Worm (Caenorhabditis elegans) whole organism, young adult: ENCODE results near the gene K09C6.2.

Source experiments
- F23B12.7 ChIP-seq: sonication (generic microtip); optimal IDR thresholded peaks from 2 replicates; lab custom pipeline; 2017; ENCODE audit warnings: missing genetic modification characterization, mild to moderate bottlenecking, missing compliant biosample characterization, antibody characterized with exemption, moderate library complexity; ENCODE audit not compliant: insufficient read depth
- F49E8.2 ChIP-seq: sonication (generic microtip); optimal IDR thresholded peaks from 3 replicates; lab custom pipeline; 2017; ENCODE audit warnings: missing genetic modification characterization, mild to moderate bottlenecking, missing compliant biosample characterization, antibody characterized with exemption, moderate library complexity; ENCODE audit not compliant: insufficient read depth
- K12H6.12 ChIP-seq: fragments of 200-800 bp; sonication (Bioruptor generic); optimal IDR thresholded peaks from 2 replicates; lab custom pipeline; 2018; ENCODE audit warnings: mild to moderate bottlenecking, missing genetic modification characterization, missing compliant biosample characterization
- ZK185.1 ChIP-seq: sonication (generic microtip); optimal IDR thresholded peaks from 2 replicates; lab custom pipeline; 2016; ENCODE audit warnings: mild to moderate bottlenecking, missing genetic modification characterization, missing compliant biosample characterization; ENCODE audit not compliant: poor library complexity, severe bottlenecking
- akir-1 ChIP-seq: fragments of 200-800 bp; sonication (Bioruptor generic); optimal IDR thresholded peaks from 2 replicates; lab custom pipeline; 2018; ENCODE audit warnings: mild to moderate bottlenecking, missing genetic modification characterization, moderate library complexity, missing compliant biosample characterization
- ama-1 ChIP-seq, 3 experiments: fragments of 150-350 bp in 1 of 3; sonication (generic microtip) in 2 of 3; optimal IDR thresholded peaks; 2 replicates each; lab custom pipeline; 2014 to 2018; ENCODE audit warnings: missing biosample characterization in 2 of 3, missing genetic modification characterization in 2 of 3, missing genetic modification reagents in 2 of 3
- attf-5 ChIP-seq: fragments of 200-800 bp; sonication (Bioruptor generic); optimal IDR thresholded peaks from 2 replicates; lab custom pipeline; 2018; ENCODE audit warnings: mild to moderate bottlenecking, missing genetic modification characterization, missing compliant biosample characterization
- bed-2 ChIP-seq: fragments of 200-800 bp; sonication (Bioruptor generic); IDR thresholded peaks from 2 replicates; pipeline ENCODE4 v1.3.6; 2022; ENCODE audit warnings: missing genetic modification reagents, missing genetic modification characterization, missing compliant biosample characterization
- cebp-1 ChIP-seq, 2 experiments: fragments of 200-800 bp in 1 of 2; sonication (Bioruptor generic) in 1 of 2; sonication (generic microtip) in 1 of 2; IDR thresholded peaks in 1 of 2; optimal IDR thresholded peaks in 1 of 2; 2 replicates each; pipeline versions ENCODE4 v1.3.6 to Lab custom; 2017 to 2022; ENCODE audit warnings: missing compliant biosample characterization in 2 of 2, missing genetic modification characterization in 2 of 2, mild to moderate bottlenecking in 1 of 2, missing genetic modification reagents in 1 of 2, moderate library complexity in 1 of 2
- ceh-100 ChIP-seq: fragments of 200-800 bp; sonication (Bioruptor generic); IDR thresholded peaks from 2 replicates; pipeline ENCODE4 v1.3.6; 2022; ENCODE audit warnings: missing genetic modification reagents, missing genetic modification characterization, missing compliant biosample characterization
- ceh-40 ChIP-seq: fragments of 200-800 bp; sonication (Bioruptor generic); IDR thresholded peaks from 2 replicates; pipeline ENCODE4 v1.3.6; 2022; ENCODE audit warnings: missing genetic modification characterization, missing compliant biosample characterization
- ceh-91 ChIP-seq: fragments of 200-800 bp; sonication (Bioruptor generic); IDR thresholded peaks from 2 replicates; pipeline ENCODE4 v1.3.6; 2022; ENCODE audit warnings: missing genetic modification reagents, missing genetic modification characterization, missing compliant biosample characterization
- chd-7 ChIP-seq: sonication (generic microtip); optimal IDR thresholded peaks from 2 replicates; lab custom pipeline; 2016; ENCODE audit warnings: mild to moderate bottlenecking, missing genetic modification characterization, moderate library complexity, missing compliant biosample characterization
- die-1 ChIP-seq: sonication (generic microtip); optimal IDR thresholded peaks from 2 replicates; lab custom pipeline; 2016; ENCODE audit warnings: missing genotype, mild to moderate bottlenecking, missing genetic modification characterization, missing compliant biosample characterization
- dpff-1 ChIP-seq: sonication (generic microtip); optimal IDR thresholded peaks from 2 replicates; lab custom pipeline; 2017; ENCODE audit warnings: mild to moderate bottlenecking, missing genetic modification characterization, missing compliant biosample characterization
- efl-1 ChIP-seq: fragments of 150-350 bp; optimal IDR thresholded peaks from 2 replicates; lab custom pipeline; 2014; ENCODE audit warnings: missing biosample characterization, missing genetic modification reagents, missing genetic modification characterization
- hlh-12 ChIP-seq: sonication (generic microtip); optimal IDR thresholded peaks from 2 replicates; lab custom pipeline; 2016; ENCODE audit warnings: missing genetic modification characterization, missing compliant biosample characterization
- let-526 ChIP-seq: fragments of 200-800 bp; sonication (Bioruptor generic); IDR thresholded peaks from 2 replicates; pipeline ENCODE4 v1.3.6; 2022; ENCODE audit warnings: missing genetic modification reagents, missing genetic modification characterization, missing compliant biosample characterization
- madf-10 ChIP-seq: sonication (generic microtip); optimal IDR thresholded peaks from 2 replicates; lab custom pipeline; 2016; ENCODE audit warnings: mild to moderate bottlenecking, missing genetic modification characterization, missing compliant biosample characterization
- madf-6 ChIP-seq: fragments of 200-800 bp; sonication (Bioruptor generic); IDR thresholded peaks from 2 replicates; pipeline ENCODE4 v1.3.6; 2022; ENCODE audit warnings: missing genetic modification reagents, missing genetic modification characterization, missing compliant biosample characterization
- mel-28 ChIP-seq: sonication (generic microtip); optimal IDR thresholded peaks from 2 replicates; lab custom pipeline; 2016; ENCODE audit warnings: borderline replicate concordance, mild to moderate bottlenecking, missing genetic modification characterization, missing compliant biosample characterization
- mes-4 ChIP-seq: sonication (generic microtip); optimal IDR thresholded peaks from 2 replicates; lab custom pipeline; 2016; ENCODE audit warnings: missing genotype, missing genetic modification characterization, missing compliant biosample characterization
- nfya-2 ChIP-seq: fragments of 200-800 bp; sonication (Bioruptor generic); IDR thresholded peaks from 2 replicates; pipeline ENCODE4 v1.3.6; 2022; ENCODE audit warnings: missing genetic modification reagents, missing genetic modification characterization, missing compliant biosample characterization
- nfyb-1 ChIP-seq: fragments of 200-800 bp; sonication (Bioruptor generic); IDR thresholded peaks from 2 replicates; pipeline ENCODE4 v1.3.6; 2022; ENCODE audit warnings: missing genetic modification reagents, missing genetic modification characterization, missing compliant biosample characterization
- nhr-120 ChIP-seq: fragments of 200-800 bp; sonication (Bioruptor generic); IDR thresholded peaks from 2 replicates; pipeline ENCODE4 v1.3.6; 2022; ENCODE audit warnings: missing genetic modification characterization, missing compliant biosample characterization
- nhr-90 ChIP-seq: sonication (generic microtip); optimal IDR thresholded peaks from 2 replicates; lab custom pipeline; 2016; ENCODE audit warnings: missing genotype, mild to moderate bottlenecking, missing genetic modification characterization, missing compliant biosample characterization
- sdz-38 ChIP-seq: sonication (generic microtip); optimal IDR thresholded peaks from 2 replicates; lab custom pipeline; 2016; ENCODE audit warnings: missing genotype, missing genetic modification characterization, missing compliant biosample characterization
- snpc-1.1 ChIP-seq: sonication (generic microtip); optimal IDR thresholded peaks from 2 replicates; lab custom pipeline; 2017; ENCODE audit warnings: missing genetic modification characterization, mild to moderate bottlenecking, missing compliant biosample characterization, antibody characterized with exemption, moderate library complexity, missing genotype, missing genetic modification reagents; ENCODE audit not compliant: insufficient read depth
- snpc-1.3 ChIP-seq: sonication (generic microtip); optimal IDR thresholded peaks from 2 replicates; lab custom pipeline; 2017; ENCODE audit warnings: missing genetic modification characterization, mild to moderate bottlenecking, missing compliant biosample characterization, antibody characterized with exemption, moderate library complexity, missing genotype, missing genetic modification reagents; ENCODE audit not compliant: insufficient read depth
- somi-1 ChIP-seq: fragments of 200-800 bp; sonication (Bioruptor generic); optimal IDR thresholded peaks from 2 replicates; lab custom pipeline; 2018; ENCODE audit warnings: mild to moderate bottlenecking, missing genetic modification characterization, missing compliant biosample characterization
- tbx-9 ChIP-seq: sonication (generic microtip); optimal IDR thresholded peaks from 2 replicates; lab custom pipeline; 2016; ENCODE audit warnings: borderline replicate concordance, missing genetic modification characterization, inconsistent platforms, missing compliant biosample characterization
- tlf-1 ChIP-seq: fragments of 200-800 bp; sonication (Bioruptor generic); optimal IDR thresholded peaks from 2 replicates; lab custom pipeline; 2018; ENCODE audit warnings: mild to moderate bottlenecking, missing genetic modification characterization, missing compliant biosample characterization
- unc-130 ChIP-seq: sonication (generic microtip); optimal IDR thresholded peaks from 2 replicates; lab custom pipeline; 2016; ENCODE audit warnings: missing genetic modification reagents, missing genetic modification characterization, missing compliant biosample characterization
- unc-62 ChIP-seq: fragments of 150-350 bp; optimal IDR thresholded peaks from 2 replicates; lab custom pipeline; 2014; ENCODE audit warnings: missing biosample characterization, missing genetic modification reagents, missing genetic modification characterization

Gene K09C6.2

ce11 chrV:875945-876344 lies 19.3 kb downstream of the K09C6.2 start, which contains the start of gene T02B11.9:
Gene T02B11.9, plus strand, starts transcription at chrV:876245.
- TF ChIP-seq ceh-100 (GFP tag; lab: Robert Waterston, UW) = no peak
- TF ChIP-seq ama-1 (optimal IDR thresholded peaks at IDR 0.05; lab: Kevin White, UChicago) = no peak
- TF ChIP-seq ama-1 (GFP tag; optimal IDR thresholded peaks at IDR 0.05; lab: Kevin White, UChicago) = no peak
- TF ChIP-seq madf-6 (GFP tag; lab: Robert Waterston, UW) = no peak
- TF ChIP-seq attf-5 (GFP tag; lab: Kevin White, UChicago) = no peak
- TF ChIP-seq nfyb-1 (GFP tag; lab: Robert Waterston, UW) = no peak
- no peak for TF ChIP-seq sdz-38 (tag; lab: Kevin White, UChicago)
- no peak for TF ChIP-seq dpff-1 (tag; lab: Kevin White, UChicago)
- no peak for TF ChIP-seq mes-4
- no peak for TF ChIP-seq K12H6.12 (tag; lab: Kevin White, UChicago)
- no peak for TF ChIP-seq tlf-1 (GFP tag; lab: Kevin White, UChicago)
- TF ChIP-seq ZK185.1 (tag; lab: Kevin White, UChicago) = no peak
- TF ChIP-seq nhr-120 (GFP tag; lab: Robert Waterston, UW) = no peak
- no peak for TF ChIP-seq madf-10 (tag; lab: Kevin White, UChicago)
- TF ChIP-seq nfya-2 (GFP tag; lab: Robert Waterston, UW) = no peak

- no peak for TF ChIP-seq chd-7
Measured at ce11 chrV:878567-878966, 21.9 kb downstream of the K09C6.2 start, which contains the start of gene T02B11.8. Gene T02B11.8, minus strand, starts transcription at chrV:878667.

ce11 chrV:879171-879570 lies 22.5 kb downstream of the K09C6.2 start, which contains the start of gene srg-53:
Gene srg-53, plus strand, starts transcription at chrV:879471.
- no peak for TF ChIP-seq tbx-9
- TF ChIP-seq cebp-1 (GFP tag; IDR thresholded peaks at IDR 0.05; lab: Robert Waterston, UW) = no peak
- no peak for TF ChIP-seq cebp-1 (tag; optimal IDR thresholded peaks at IDR 0.05; lab: Kevin White, UChicago)
- no peak for TF ChIP-seq K12H6.12 (tag; lab: Kevin White, UChicago)
- TF ChIP-seq snpc-1.1 = no peak
- TF ChIP-seq mel-28 (tag; lab: Kevin White, UChicago) = no peak
- no peak for TF ChIP-seq efl-1 (GFP tag; lab: Kevin White, UChicago)
- no peak for TF ChIP-seq nfyb-1 (GFP tag; lab: Robert Waterston, UW)

ce11 chrV:884324-884723 lies 27.7 kb downstream of the K09C6.2 start, which contains the start of gene srj-38:
Gene srj-38, minus strand, starts transcription at chrV:884424.
- no peak for TF ChIP-seq mel-28 (tag; lab: Kevin White, UChicago)
- TF ChIP-seq bed-2 (GFP tag; lab: Robert Waterston, UW) = no peak
- TF ChIP-seq ceh-91 (GFP tag; lab: Robert Waterston, UW) = no peak
- no peak for TF ChIP-seq unc-130 (GFP tag; lab: Kevin White, UChicago)
- no peak for TF ChIP-seq F23B12.7 (tag; lab: Kevin White, UChicago)
- TF ChIP-seq ceh-40 (GFP tag; lab: Robert Waterston, UW) = no peak
- TF ChIP-seq somi-1 (GFP tag; lab: Kevin White, UChicago) = no peak
- TF ChIP-seq efl-1 (GFP tag; lab: Kevin White, UChicago) = no peak
- no peak for TF ChIP-seq unc-62 (GFP tag; lab: Kevin White, UChicago)

- TF ChIP-seq hlh-12 (tag; lab: Kevin White, UChicago) (no peak), die-1 (tag; lab: Kevin White, UChicago) (no peak), F49E8.2 (no peak), akir-1 (GFP tag; lab: Kevin White, UChicago) (no peak), snpc-1.3 (tag; lab: Kevin White, UChicago) (no peak), nhr-90 (tag; lab: Kevin White, UChicago) (no peak), ama-1 (optimal IDR thresholded peaks at IDR 0.05; lab: Kevin White, UChicago) (no peak), ama-1 (GFP tag; optimal IDR thresholded peaks at IDR 0.05; lab: Kevin White, UChicago) (no peak), let-526 (GFP tag; lab: Robert Waterston, UW) (no peak), madf-6 (GFP tag; lab: Robert Waterston, UW) (no peak)
Measured at ce11 chrV:889216-889615, 32.6 kb downstream of the K09C6.2 start, which contains the start of gene T02B11.6. Gene T02B11.6, minus strand, starts transcription at chrV:889316.
